Worm (Caenorhabditis elegans) whole organism, young adult: ENCODE measurements around the gene Y57E12B.1.

Experiments
- B0019.2 ChIP-seq: fragments of 200-800 bp; sonication (Bioruptor generic); conservative IDR thresholded peaks from 2 replicates; pipeline ENCODE4 v1.3.6; 2022; ENCODE audit warnings: missing genetic modification reagents, missing genetic modification characterization, missing compliant biosample characterization
- D2030.7 ChIP-seq: fragments of 200-800 bp; sonication (Bioruptor generic); IDR thresholded peaks from 2 replicates; pipeline ENCODE4 v1.3.6; 2022; ENCODE audit warnings: missing genetic modification reagents, missing genetic modification characterization, missing compliant biosample characterization
- F23B12.7 ChIP-seq: sonication (generic microtip); optimal IDR thresholded peaks from 2 replicates; lab custom pipeline; 2017; ENCODE audit warnings: missing genetic modification characterization, mild to moderate bottlenecking, missing compliant biosample characterization, antibody characterized with exemption, moderate library complexity; ENCODE audit not compliant: insufficient read depth
- F33H1.4 ChIP-seq: fragments of 200-800 bp; sonication (Bioruptor generic); IDR thresholded peaks from 2 replicates; pipeline ENCODE4 v1.3.6; 2022; ENCODE audit warnings: missing genetic modification reagents, missing genetic modification characterization, missing compliant biosample characterization
- F57C9.4 ChIP-seq: sonication (generic microtip); optimal IDR thresholded peaks from 2 replicates; lab custom pipeline; 2017; ENCODE audit warnings: mild to moderate bottlenecking, missing genetic modification characterization, missing compliant biosample characterization
- K11D2.4 ChIP-seq: fragments of 200-800 bp; sonication (Bioruptor generic); IDR thresholded peaks from 2 replicates; pipeline ENCODE4 v1.3.6; 2022; ENCODE audit warnings: missing genetic modification reagents, missing genetic modification characterization, missing compliant biosample characterization
- Y53F4B.3 ChIP-seq: fragments of 200-800 bp; sonication (Bioruptor generic); IDR thresholded peaks from 2 replicates; pipeline ENCODE4 v1.3.6; 2022; ENCODE audit warnings: missing genetic modification reagents, missing genetic modification characterization, missing compliant biosample characterization
- attf-6 ChIP-seq: fragments of 200-800 bp; sonication (Bioruptor generic); IDR thresholded peaks from 2 replicates; pipeline ENCODE4 v1.3.6; 2022; ENCODE audit warnings: missing genetic modification reagents, missing genetic modification characterization, missing compliant biosample characterization
- bed-2 ChIP-seq: fragments of 200-800 bp; sonication (Bioruptor generic); IDR thresholded peaks from 2 replicates; pipeline ENCODE4 v1.3.6; 2022; ENCODE audit warnings: missing genetic modification reagents, missing genetic modification characterization, missing compliant biosample characterization
- ceh-100 ChIP-seq: fragments of 200-800 bp; sonication (Bioruptor generic); IDR thresholded peaks from 2 replicates; pipeline ENCODE4 v1.3.6; 2022; ENCODE audit warnings: missing genetic modification reagents, missing genetic modification characterization, missing compliant biosample characterization
- ceh-58 ChIP-seq: fragments of 200-800 bp; sonication (Bioruptor generic); IDR thresholded peaks from 2 replicates; pipeline ENCODE4 v1.3.6; 2022; ENCODE audit warnings: missing genetic modification characterization, missing compliant biosample characterization
- die-1 ChIP-seq: sonication (generic microtip); optimal IDR thresholded peaks from 2 replicates; lab custom pipeline; 2016; ENCODE audit warnings: missing genotype, mild to moderate bottlenecking, missing genetic modification characterization, missing compliant biosample characterization
- dox-1 ChIP-seq: fragments of 200-800 bp; sonication (Bioruptor generic); IDR thresholded peaks from 2 replicates; pipeline ENCODE4 v1.3.6; 2022; ENCODE audit warnings: missing genetic modification reagents, missing genetic modification characterization, missing compliant biosample characterization
- egrh-3 ChIP-seq: fragments of 200-800 bp; sonication (Bioruptor generic); IDR thresholded peaks from 2 replicates; pipeline ENCODE4 v1.3.6; 2022; ENCODE audit warnings: missing genetic modification reagents, missing genetic modification characterization, missing compliant biosample characterization
- fkh-3 ChIP-seq: sonication (generic microtip); optimal IDR thresholded peaks from 2 replicates; lab custom pipeline; 2016; ENCODE audit warnings: mild to moderate bottlenecking, missing genetic modification characterization, missing compliant biosample characterization
- gei-17 ChIP-seq: fragments of 200-800 bp; sonication (Bioruptor generic); optimal IDR thresholded peaks from 2 replicates; lab custom pipeline; 2018; ENCODE audit warnings: mild to moderate bottlenecking, missing genetic modification characterization, missing compliant biosample characterization
- hsf-1 ChIP-seq: fragments of 200-800 bp; sonication (Bioruptor generic); IDR thresholded peaks from 2 replicates; pipeline ENCODE4 v1.3.6; 2022; ENCODE audit warnings: missing genetic modification reagents, missing genetic modification characterization, missing compliant biosample characterization
- let-526 ChIP-seq: fragments of 200-800 bp; sonication (Bioruptor generic); IDR thresholded peaks from 2 replicates; pipeline ENCODE4 v1.3.6; 2022; ENCODE audit warnings: missing genetic modification reagents, missing genetic modification characterization, missing compliant biosample characterization
- lin-26 ChIP-seq: fragments of 200-800 bp; sonication (Bioruptor generic); IDR thresholded peaks from 2 replicates; pipeline ENCODE4 v1.3.6; 2022; ENCODE audit warnings: missing genetic modification reagents, missing genetic modification characterization, missing compliant biosample characterization
- lin-54 ChIP-seq: fragments of 200-800 bp; sonication (Bioruptor generic); optimal IDR thresholded peaks from 2 replicates; lab custom pipeline; 2018; ENCODE audit warnings: mild to moderate bottlenecking, missing genetic modification characterization, missing compliant biosample characterization
- madf-3 ChIP-seq: fragments of 200-800 bp; sonication (Bioruptor generic); IDR thresholded peaks from 2 replicates; pipeline ENCODE4 v1.3.6; 2022; ENCODE audit warnings: missing genetic modification reagents, missing genetic modification characterization, missing compliant biosample characterization
- madf-6 ChIP-seq: fragments of 200-800 bp; sonication (Bioruptor generic); IDR thresholded peaks from 2 replicates; pipeline ENCODE4 v1.3.6; 2022; ENCODE audit warnings: missing genetic modification reagents, missing genetic modification characterization, missing compliant biosample characterization
- nfya-1 ChIP-seq: sonication (generic microtip); optimal IDR thresholded peaks from 2 replicates; lab custom pipeline; 2017; ENCODE audit warnings: antibody characterized with exemption, missing compliant biosample characterization, missing genetic modification characterization, borderline replicate concordance; ENCODE audit not compliant: insufficient read depth
- nfyb-1 ChIP-seq: fragments of 200-800 bp; sonication (Bioruptor generic); IDR thresholded peaks from 2 replicates; pipeline ENCODE4 v1.3.6; 2022; ENCODE audit warnings: missing genetic modification reagents, missing genetic modification characterization, missing compliant biosample characterization
- nhr-80 ChIP-seq: sonication (generic microtip); optimal IDR thresholded peaks from 2 replicates; lab custom pipeline; 2016; ENCODE audit warnings: missing genetic modification characterization, missing compliant biosample characterization
- nhr-90 ChIP-seq: sonication (generic microtip); optimal IDR thresholded peaks from 2 replicates; lab custom pipeline; 2016; ENCODE audit warnings: missing genotype, mild to moderate bottlenecking, missing genetic modification characterization, missing compliant biosample characterization
- pbrm-1 ChIP-seq: fragments of 200-800 bp; sonication (Bioruptor generic); IDR thresholded peaks from 2 replicates; pipeline ENCODE4 v1.3.6; 2022; ENCODE audit warnings: missing genetic modification reagents, missing genetic modification characterization, missing compliant biosample characterization
- pha-4 ChIP-seq: fragments of 150-350 bp; sonication (generic microtip); optimal IDR thresholded peaks from 2 replicates; lab custom pipeline; 2014; ENCODE audit warnings: missing biosample characterization, missing genetic modification reagents, missing genetic modification characterization
- rcor-1 ChIP-seq: fragments of 200-800 bp; sonication (Bioruptor generic); IDR thresholded peaks from 2 replicates; pipeline ENCODE4 v1.3.6; 2022; ENCODE audit warnings: missing genetic modification reagents, missing genetic modification characterization, missing compliant biosample characterization
- snpc-3.4 ChIP-seq: sonication (generic microtip); optimal IDR thresholded peaks from 2 replicates; lab custom pipeline; 2017; ENCODE audit warnings: missing genetic modification characterization, mild to moderate bottlenecking, missing compliant biosample characterization, antibody characterized with exemption, moderate library complexity, missing genotype, missing genetic modification reagents
- somi-1 ChIP-seq: fragments of 200-800 bp; sonication (Bioruptor generic); optimal IDR thresholded peaks from 2 replicates; lab custom pipeline; 2018; ENCODE audit warnings: mild to moderate bottlenecking, missing genetic modification characterization, missing compliant biosample characterization
- sptf-2 ChIP-seq: fragments of 200-800 bp; sonication (Bioruptor generic); optimal IDR thresholded peaks from 2 replicates; lab custom pipeline; 2018; ENCODE audit warnings: mild to moderate bottlenecking, missing genetic modification characterization, missing compliant biosample characterization
- zfh-2 ChIP-seq: fragments of 200-800 bp; sonication (Bioruptor generic); conservative IDR thresholded peaks from 2 replicates; pipeline ENCODE4 v1.3.6; 2022; ENCODE audit warnings: missing genetic modification reagents, missing genetic modification characterization, missing compliant biosample characterization
- ztf-28 ChIP-seq: fragments of 200-800 bp; sonication (Bioruptor generic); IDR thresholded peaks from 2 replicates; pipeline ENCODE4 v1.3.6; 2022; ENCODE audit warnings: missing genetic modification reagents, missing genetic modification characterization, missing compliant biosample characterization
- ztf-6 ChIP-seq: fragments of 200-800 bp; sonication (Bioruptor generic); IDR thresholded peaks from 2 replicates; pipeline ENCODE4 v1.3.6; 2022; ENCODE audit warnings: missing genetic modification reagents, missing genetic modification characterization, missing compliant biosample characterization

The Y57E12B.1 gene

DNA sequence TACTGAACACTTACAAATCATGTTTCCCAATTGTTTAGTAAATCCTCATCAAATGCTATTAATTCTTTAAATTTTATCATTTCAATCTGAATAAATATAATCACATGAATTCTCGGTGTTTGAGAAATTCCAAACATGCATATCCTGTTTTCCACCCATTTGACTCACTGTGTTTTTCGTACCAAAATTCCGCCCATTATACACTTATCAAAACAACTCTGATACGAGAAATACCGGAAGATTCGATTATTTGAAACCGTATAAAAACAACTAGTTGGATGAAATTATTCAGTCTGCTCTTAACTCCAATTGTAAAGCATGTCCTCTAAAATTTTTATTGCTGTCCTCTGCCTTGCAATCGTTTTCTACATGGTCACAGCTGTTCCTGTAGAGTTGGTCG, at the start of gene Y57E12B.1:
Gene Y57E12B.1, plus strand, starts transcription at position 301 of the 400 bp plus-strand sequence.
- TF ChIP-seq ceh-100 (GFP tag; lab: Robert Waterston, UW) (no peak), rcor-1 (GFP tag; lab: Robert Waterston, UW) (no peak), nfya-1 (tag; lab: Kevin White, UChicago) (no peak), ceh-58 (GFP tag; lab: Robert Waterston, UW) (no peak), Y53F4B.3 (GFP tag; lab: Robert Waterston, UW) (no peak), fkh-3 (tag; lab: Kevin White, UChicago) (no peak), hsf-1 (no peak), sptf-2 (GFP tag; lab: Kevin White, UChicago) (no peak), B0019.2 (GFP tag; lab: Robert Waterston, UW) (no peak), lin-26 (GFP tag; lab: Robert Waterston, UW) (no peak), F57C9.4 (tag; lab: Kevin White, UChicago) (no peak), bed-2 (GFP tag; lab: Robert Waterston, UW) (no peak), gei-17 (GFP tag; lab: Kevin White, UChicago) (no peak)

DNA sequence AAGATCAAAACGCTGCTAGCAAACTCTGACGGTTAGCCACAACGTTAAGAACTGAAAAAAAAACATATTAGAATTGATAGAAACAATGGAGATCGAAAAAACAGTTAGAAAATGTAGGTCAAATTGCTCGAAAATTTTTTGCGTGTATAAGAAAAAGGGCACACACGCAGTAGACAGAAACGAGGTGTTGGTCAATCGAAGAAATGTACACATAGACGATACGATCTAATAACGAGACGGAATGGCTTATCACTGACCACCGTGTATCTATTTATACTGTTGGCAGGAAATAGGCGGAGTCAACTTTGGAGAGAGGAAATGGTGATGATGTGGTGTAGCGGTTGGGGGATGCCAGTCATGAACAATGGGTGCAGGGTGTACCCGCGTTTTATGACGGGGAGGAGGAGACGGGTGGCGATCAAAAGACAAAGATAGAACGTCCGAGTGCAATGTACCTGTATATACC, 48.1 kb upstream of the Y57E12B.1 start, which contains the start of gene odc-1:
Gene odc-1, minus strand, starts transcription at position 51 of the 466 bp plus-strand sequence.
- TF ChIP-seq nhr-80, result no peak
- no peak for TF ChIP-seq madf-3 (GFP tag; lab: Robert Waterston, UW)
- TF ChIP-seq egrh-3 (GFP tag; lab: Robert Waterston, UW), result no peak
- TF ChIP-seq let-526, result no peak
- no peak for TF ChIP-seq lin-54 (GFP tag; lab: Kevin White, UChicago)
- no peak for TF ChIP-seq nhr-90 (tag; lab: Kevin White, UChicago)
- no peak for TF ChIP-seq zfh-2 (GFP tag; lab: Robert Waterston, UW)
- no peak for TF ChIP-seq pbrm-1
- TF ChIP-seq die-1 (tag; lab: Kevin White, UChicago), result no peak
- TF ChIP-seq ztf-28 (GFP tag; lab: Robert Waterston, UW), result no peak
- TF ChIP-seq F23B12.7 (tag; lab: Kevin White, UChicago), result no peak
- TF ChIP-seq attf-6 (GFP tag; lab: Robert Waterston, UW), result no peak
- TF ChIP-seq F33H1.4, result no peak
- no peak for TF ChIP-seq ceh-100 (GFP tag; lab: Robert Waterston, UW)
- no peak for TF ChIP-seq nfyb-1 (GFP tag; lab: Robert Waterston, UW)
- no peak for TF ChIP-seq dox-1 (GFP tag; lab: Robert Waterston, UW)
- no peak for TF ChIP-seq madf-6 (GFP tag; lab: Robert Waterston, UW)
- no peak for TF ChIP-seq snpc-3.4 (tag; lab: Kevin White, UChicago)
- TF ChIP-seq ztf-6 (GFP tag; lab: Robert Waterston, UW), result no peak
- TF ChIP-seq, all 124 proteins: peak for 0

DNA sequence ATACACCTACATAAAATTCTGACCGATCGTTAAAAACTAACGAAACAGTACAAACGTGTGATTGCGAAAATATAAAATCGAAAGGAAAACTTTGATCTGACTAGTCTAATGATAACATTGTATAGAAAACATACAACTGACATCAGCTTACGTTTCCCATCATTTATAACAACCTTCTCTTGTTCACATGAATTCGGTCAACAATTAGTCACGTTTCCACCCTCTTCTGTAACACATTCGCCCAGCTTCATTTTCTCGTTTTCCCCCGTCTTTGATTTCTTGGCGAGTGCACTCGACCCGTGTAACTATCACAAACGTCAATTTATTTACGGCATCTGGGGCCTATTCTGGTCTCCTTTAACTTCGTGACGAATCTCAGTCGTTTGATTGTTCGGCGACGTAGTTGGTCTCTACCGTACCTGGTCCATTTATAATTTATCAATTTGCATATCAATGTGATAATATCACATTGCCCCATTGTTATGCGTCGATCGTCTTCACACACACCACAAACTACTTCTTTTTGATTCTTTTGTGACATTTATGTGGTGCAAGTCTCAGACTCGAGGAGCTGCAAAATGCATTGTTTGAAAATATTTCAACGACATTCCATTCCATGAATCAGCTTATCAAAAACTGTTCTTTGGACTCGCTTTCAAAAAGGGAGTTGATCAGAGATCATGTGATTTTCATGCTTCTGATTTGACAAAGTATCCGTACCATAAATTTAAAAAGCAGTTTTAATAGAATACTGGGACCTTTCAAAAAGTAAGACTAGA, 47.3 kb upstream of the Y57E12B.1 start:
- no peak for TF ChIP-seq D2030.7 (GFP tag; lab: Robert Waterston, UW)
- TF ChIP-seq nhr-80, result peak; percentile 54
- no peak for TF ChIP-seq K11D2.4
- TF ChIP-seq pha-4, result no peak
- TF ChIP-seq somi-1 (GFP tag; lab: Kevin White, UChicago), result no peak
- TF ChIP-seq, all 124 proteins: peak for 1
